Fruit fly (Drosophila melanogaster): ENCODE measurements around the gene Obp99b.

Obp99b gene

DNA sequence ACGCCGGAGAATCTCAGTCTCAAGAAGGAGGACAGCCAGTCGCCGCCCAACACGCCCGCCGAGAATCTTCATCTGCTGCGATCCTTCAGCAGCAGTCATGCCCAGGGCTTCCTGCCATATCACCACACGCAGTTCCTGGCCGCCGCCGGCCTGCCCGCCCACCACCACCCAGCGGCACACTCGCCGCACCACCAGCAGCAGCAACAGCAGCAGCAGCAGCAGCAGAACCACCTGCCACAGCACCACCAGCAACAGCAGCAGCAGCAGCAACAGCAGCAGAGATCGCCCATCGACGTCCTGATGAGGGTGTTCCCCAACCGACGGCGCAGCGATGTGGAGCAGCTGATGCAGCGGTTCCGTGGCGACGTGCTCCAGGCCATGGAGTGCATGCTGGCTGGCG, 21.0 kb downstream of the Obp99b start:
- TF ChIP-seq Dfd (GFP tag; optimal IDR thresholded peaks at IDR 0.05) (peak; percentile 94), Dif (GFP tag; optimal IDR thresholded peaks at IDR 0.05; ENCODE audit: partially characterized antibody) (no peak)

DNA sequence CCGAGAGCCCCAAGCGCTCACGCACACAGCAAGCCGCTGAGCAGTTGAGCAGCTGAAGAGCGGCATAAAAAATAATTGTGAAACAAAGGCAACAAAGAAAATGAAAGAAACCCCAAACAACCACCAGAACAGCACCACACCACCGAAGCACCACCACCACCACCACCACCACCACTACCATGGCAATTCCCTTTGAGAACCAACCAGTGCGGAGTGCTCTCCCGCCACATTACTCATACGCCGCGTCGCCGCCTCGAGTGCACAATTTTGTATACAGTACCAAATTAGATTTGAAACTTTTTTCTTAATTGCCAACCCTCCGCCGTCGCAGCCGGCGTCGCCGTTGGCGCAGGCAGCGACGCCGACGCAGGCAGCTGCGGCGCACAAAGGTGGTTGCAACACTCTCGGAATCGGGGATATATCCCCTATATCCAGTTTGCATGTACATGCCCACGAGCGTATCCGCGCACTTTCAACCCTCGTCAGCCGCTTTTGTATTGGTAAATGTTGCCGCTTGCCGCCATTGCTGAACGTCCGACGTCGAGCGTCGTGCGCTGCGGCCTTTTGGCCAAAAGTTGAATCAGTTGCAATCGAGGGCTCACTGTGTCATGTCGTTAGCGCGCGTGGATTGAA, 24.6 kb downstream of the Obp99b start, which contains the start of gene dmrt99B:
dmrt99B (plus strand) TSS at position 583 of the 633 bp plus-strand sequence.
- TF ChIP-seq dl (GFP tag; optimal IDR thresholded peaks at IDR 0.05; ENCODE audit: insufficient read depth in 1 of 2, partially characterized antibody in 2 of 2): no peak
- no peak for TF ChIP-seq HLH106 (tag; optimal IDR thresholded peaks at IDR 0.05)
- peak; percentile 23 for TF ChIP-seq Dfd (GFP tag; optimal IDR thresholded peaks at IDR 0.05)

DNA sequence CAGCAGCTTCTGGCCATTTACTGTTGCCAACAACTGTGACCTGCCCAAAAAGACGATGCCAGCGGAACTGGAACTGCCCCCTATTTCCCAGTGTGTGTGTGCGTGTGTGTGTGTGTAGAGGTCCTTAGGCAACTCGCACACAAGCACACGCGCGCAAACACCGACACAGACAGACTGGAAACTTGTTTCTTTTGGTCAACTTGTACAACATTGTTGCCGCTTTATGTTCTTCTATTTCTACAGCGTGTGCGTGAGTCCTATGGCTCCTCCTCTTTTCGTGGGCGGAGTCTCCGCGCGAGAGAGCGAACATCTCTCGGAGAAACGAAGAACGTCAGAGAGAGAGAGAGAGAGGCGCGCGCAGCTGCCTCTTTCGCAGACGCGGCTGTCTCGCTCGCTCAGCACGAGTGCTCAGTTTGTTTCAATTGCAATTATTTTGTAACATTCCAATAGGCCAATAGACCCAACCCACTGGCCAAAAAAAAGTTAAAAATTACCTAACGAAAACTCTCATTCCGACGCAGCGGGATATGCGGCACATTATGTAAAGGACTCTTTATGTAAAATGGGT, 25.7 kb downstream of the Obp99b start:
- peak; percentile 89 for TF ChIP-seq Dif (GFP tag; optimal IDR thresholded peaks at IDR 0.05; ENCODE audit: partially characterized antibody)
- peak; percentile 80 to 89 for TF ChIP-seq dl (GFP tag; optimal IDR thresholded peaks at IDR 0.05; ENCODE audit: insufficient read depth in 1 of 2, partially characterized antibody in 2 of 2)
- TF ChIP-seq ey (GFP tag; optimal IDR thresholded peaks at IDR 0.05): no peak
- TF ChIP-seq Vsx2 (GFP tag; optimal IDR thresholded peaks at IDR 0.05; ENCODE audit: partially characterized antibody): peak; percentile 57

DNA sequence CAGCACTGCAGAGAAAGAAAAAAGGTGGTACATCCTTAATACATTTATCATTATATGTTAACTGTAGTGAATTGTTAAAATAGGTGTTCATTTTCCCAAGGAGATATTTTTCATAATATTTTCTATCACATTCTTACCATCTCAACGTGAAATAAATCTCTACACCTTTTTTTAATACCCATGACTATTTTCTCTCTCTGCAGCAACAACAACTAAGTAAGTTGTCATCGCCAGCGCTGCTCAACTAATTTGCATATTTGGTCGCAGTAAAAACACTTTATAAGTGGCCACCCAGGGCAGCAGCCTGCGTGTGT, 26.2 kb downstream of the Obp99b start:
- TF ChIP-seq h (GFP tag; optimal IDR thresholded peaks at IDR 0.05) (peak; percentile 11), Vsx2 (GFP tag; optimal IDR thresholded peaks at IDR 0.05; ENCODE audit: partially characterized antibody) (no peak), HLH106 (tag; optimal IDR thresholded peaks at IDR 0.05) (peak; percentile 30), N (GFP tag; optimal IDR thresholded peaks at IDR 0.05) (no peak), dl (GFP tag; optimal IDR thresholded peaks at IDR 0.05; ENCODE audit: insufficient read depth in 1 of 2, partially characterized antibody in 2 of 2) (no peak), psq (GFP tag; optimal IDR thresholded peaks at IDR 0.05) (no peak), Abd-B (GFP tag; optimal IDR thresholded peaks at IDR 0.05) (no peak), Hr78 (GFP tag; optimal IDR thresholded peaks at IDR 0.05) (no peak), brk (GFP tag; optimal IDR thresholded peaks at IDR 0.05) (no peak), Hnf4 (GFP tag; optimal IDR thresholded peaks at IDR 0.05) (no peak), Rel (GFP tag; optimal IDR thresholded peaks at IDR 0.05) (no peak), Rel (tag; optimal IDR thresholded peaks at IDR 0.05) (no peak), usp (GFP tag; optimal IDR thresholded peaks at IDR 0.05) (no peak), lola (GFP tag; optimal IDR thresholded peaks at IDR 0.05) (no peak), sage (GFP tag; optimal IDR thresholded peaks at IDR 0.05) (no peak), rgr (GFP tag; optimal IDR thresholded peaks at IDR 0.05) (peak; percentile 23), Mio (GFP tag; optimal IDR thresholded peaks at IDR 0.05) (no peak), dsf (GFP tag; optimal IDR thresholded peaks at IDR 0.05; ENCODE audit: borderline replicate concordance) (no peak), CrebA (GFP tag; optimal IDR thresholded peaks at IDR 0.05; ENCODE audit: borderline replicate concordance) (no peak), Dif (GFP tag; optimal IDR thresholded peaks at IDR 0.05; ENCODE audit: partially characterized antibody) (no peak), pan (optimal IDR thresholded peaks at IDR 0.05) (no peak), br (GFP tag; optimal IDR thresholded peaks at IDR 0.05) (no peak), Dfd (GFP tag; optimal IDR thresholded peaks at IDR 0.05) (no peak), jim (GFP tag; optimal IDR thresholded peaks at IDR 0.05) (no peak), foxo (GFP tag; optimal IDR thresholded peaks at IDR 0.05) (peak in 1 of 2 experiments; percentile 26), ey (GFP tag; optimal IDR thresholded peaks at IDR 0.05) (peak; percentile 18), Jra (GFP tag; optimal IDR thresholded peaks at IDR 0.05) (no peak), fru (GFP tag; optimal IDR thresholded peaks at IDR 0.05) (peak; percentile 22), CG32264 (GFP tag; optimal IDR thresholded peaks at IDR 0.05) (no peak), Sp1 (GFP tag; optimal IDR thresholded peaks at IDR 0.05) (no peak), OdsH (GFP tag; optimal IDR thresholded peaks at IDR 0.05) (no peak), CG9705 (GFP tag; optimal IDR thresholded peaks at IDR 0.05) (no peak), GATAd (GFP tag; optimal IDR thresholded peaks at IDR 0.05) (no peak), Myc (optimal IDR thresholded peaks at IDR 0.05) (no peak), tai (GFP tag; optimal IDR thresholded peaks at IDR 0.05) (no peak), woc (GFP tag; optimal IDR thresholded peaks at IDR 0.05) (no peak), dmrt93B (GFP tag; optimal IDR thresholded peaks at IDR 0.05) (no peak), Hr83 (GFP tag; optimal IDR thresholded peaks at IDR 0.05; ENCODE audit: poor library complexity, severe bottlenecking) (no peak), sv (GFP tag; optimal IDR thresholded peaks at IDR 0.05) (peak; percentile 30)

Measured in whole organism, wandering third instar larva.